Worm (Caenorhabditis elegans) whole organism, early embryonic: ENCODE measurements around the gene end-1.

ENCODE experiments used
- B0310.2 ChIP-seq: sonication (generic microtip); optimal IDR thresholded peaks from 2 replicates; lab custom pipeline; 2016; ENCODE audit warnings: mild to moderate bottlenecking, missing genetic modification characterization, missing compliant biosample characterization
- F13C5.2 ChIP-seq: sonication (generic microtip); optimal IDR thresholded peaks from 2 replicates; lab custom pipeline; 2017; ENCODE audit warnings: mild to moderate bottlenecking, missing genetic modification characterization, inconsistent platforms, missing compliant biosample characterization
- aly-1 ChIP-seq: sonication (generic microtip); optimal IDR thresholded peaks from 2 replicates; lab custom pipeline; 2016; ENCODE audit warnings: missing genetic modification characterization, missing compliant biosample characterization
- ama-1 ChIP-seq: fragments of 150-350 bp; optimal IDR thresholded peaks from 2 replicates; lab custom pipeline; 2014
- ceh-13 ChIP-seq: fragments of 200-800 bp; sonication (Bioruptor generic); optimal IDR thresholded peaks from 2 replicates; lab custom pipeline; 2018; ENCODE audit warnings: mild to moderate bottlenecking, missing genetic modification characterization, missing compliant biosample characterization
- ceh-36 ChIP-seq: sonication (generic microtip); optimal IDR thresholded peaks from 2 replicates; lab custom pipeline; 2016; ENCODE audit warnings: missing genetic modification characterization, inconsistent platforms, missing compliant biosample characterization
- ets-7 ChIP-seq: sonication (generic microtip); optimal IDR thresholded peaks from 2 replicates; lab custom pipeline; 2016; ENCODE audit warnings: missing genotype, missing genetic modification characterization, missing compliant biosample characterization
- flt-1 ChIP-seq: fragments of 200-800 bp; sonication (Bioruptor generic); IDR thresholded peaks from 2 replicates; pipeline ENCODE4 v1.3.6; 2022; ENCODE audit warnings: missing genetic modification characterization, missing compliant biosample characterization
- hmbx-1 ChIP-seq: sonication (generic microtip); optimal IDR thresholded peaks from 2 replicates; lab custom pipeline; 2016; ENCODE audit warnings: mild to moderate bottlenecking, missing genetic modification characterization, missing compliant biosample characterization
- hmg-4 ChIP-seq: fragments of 200-800 bp; sonication (Bioruptor generic); optimal IDR thresholded peaks from 2 replicates; lab custom pipeline; 2018; ENCODE audit warnings: mild to moderate bottlenecking, missing genetic modification characterization, missing compliant biosample characterization
- hnd-1 ChIP-seq: sonication (generic microtip); optimal IDR thresholded peaks from 2 replicates; lab custom pipeline; 2016; ENCODE audit warnings: missing genetic modification characterization, missing compliant biosample characterization
- pes-1 ChIP-seq: fragments of 200-800 bp; sonication (Bioruptor generic); IDR thresholded peaks from 2 replicates; pipeline ENCODE4 v1.3.6; 2022; ENCODE audit warnings: missing genetic modification reagents, missing genetic modification characterization, missing compliant biosample characterization
- scrt-1 ChIP-seq: fragments of 200-800 bp; sonication (Bioruptor generic); IDR thresholded peaks from 2 replicates; pipeline ENCODE4 v1.3.6; 2022; ENCODE audit warnings: missing genetic modification characterization, missing compliant biosample characterization
- sea-1 ChIP-seq: fragments of 200-800 bp; sonication (Bioruptor generic); conservative IDR thresholded peaks from 2 replicates; pipeline ENCODE4 v1.3.6; 2022; ENCODE audit warnings: missing genetic modification characterization, missing compliant biosample characterization
- tbx-11 ChIP-seq: fragments of 200-800 bp; sonication (Bioruptor generic); IDR thresholded peaks from 2 replicates; pipeline ENCODE4 v1.3.6; 2022; ENCODE audit warnings: missing genetic modification characterization, missing compliant biosample characterization
- tbx-37 ChIP-seq: fragments of 200-800 bp; sonication (Bioruptor generic); conservative IDR thresholded peaks from 2 replicates; pipeline ENCODE4 v1.3.6; 2022; ENCODE audit warnings: missing genetic modification reagents, missing genetic modification characterization, missing compliant biosample characterization
- tra-4 ChIP-seq: sonication (generic microtip); optimal IDR thresholded peaks from 2 replicates; lab custom pipeline; 2017; ENCODE audit warnings: missing genetic modification characterization, missing compliant biosample characterization

The end-1 gene

DNA sequence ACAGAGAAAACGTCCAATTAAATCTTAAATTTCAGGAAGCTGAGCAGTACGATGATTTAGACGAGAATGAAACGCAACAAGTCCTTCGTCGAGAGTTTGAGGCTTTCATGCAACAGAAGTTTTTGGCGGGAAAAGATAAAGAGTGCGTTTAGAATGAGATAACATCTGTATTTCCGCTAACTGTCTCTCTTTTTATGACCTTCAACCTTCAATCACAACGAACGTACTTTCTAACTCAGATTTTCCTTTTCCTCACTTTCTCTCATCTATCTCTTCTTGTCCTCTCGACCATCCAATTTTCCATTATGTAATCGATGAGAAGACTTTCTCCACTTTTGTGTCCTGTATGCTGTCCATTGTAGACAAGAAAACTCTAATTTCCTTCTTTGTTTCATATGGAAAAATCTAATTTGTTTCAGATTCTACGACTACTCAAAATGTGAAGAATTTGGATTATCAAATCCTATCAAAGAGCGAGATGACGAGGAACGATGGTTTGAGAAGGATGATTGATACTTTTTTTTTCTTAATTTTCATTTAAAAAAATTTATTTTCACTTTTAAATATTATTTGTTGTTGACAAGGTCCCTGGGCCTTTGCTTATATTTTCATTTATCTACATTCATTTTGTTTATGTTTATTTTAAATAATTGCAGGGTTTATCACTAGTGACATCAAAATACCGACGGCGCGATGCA is 21.5 kb upstream of the end-1 start, which contains the start of gene sao-1:
Gene sao-1 (plus strand): TSS at position 648 of the 698 bp plus-strand sequence.
- TF ChIP-seq ets-7 (tag; lab: Kevin White, UChicago) (no peak), hnd-1 (tag; lab: Kevin White, UChicago) (no peak)

DNA sequence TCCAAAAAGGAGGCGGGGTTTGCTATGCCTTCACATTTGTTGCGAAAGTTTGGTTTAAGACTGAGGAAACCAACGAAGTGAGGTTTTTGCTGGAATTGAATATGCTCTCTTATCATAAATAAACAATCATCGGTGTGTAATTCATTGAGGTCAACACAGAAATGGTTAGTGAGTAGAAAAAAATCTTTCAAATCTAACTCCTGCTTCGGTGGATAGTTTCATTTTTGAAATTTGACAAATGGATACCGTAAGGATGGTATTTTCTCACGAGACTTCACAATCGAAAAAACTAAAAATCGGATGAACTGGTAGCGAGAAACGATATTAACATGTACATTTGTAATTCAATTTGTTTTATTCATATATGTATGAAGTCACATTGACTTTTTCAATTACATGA is 4.1 kb upstream of the end-1 start, which contains the start of gene eol-1:
Gene eol-1 (minus strand): TSS at position 101 of the 400 bp plus-strand sequence.
- TF ChIP-seq flt-1: no peak
- TF ChIP-seq B0310.2: no peak
- no peak for TF ChIP-seq ceh-13 (GFP tag; lab: Kevin White, UChicago)
- no peak for TF ChIP-seq tbx-37 (GFP tag; lab: Robert Waterston, UW)
- TF ChIP-seq aly-1 (tag; lab: Kevin White, UChicago): no peak
- no peak for TF ChIP-seq hmg-4
- TF ChIP-seq sea-1 (GFP tag; lab: Robert Waterston, UW): no peak
- TF ChIP-seq F13C5.2: no peak
- no peak for TF ChIP-seq hmbx-1

DNA sequence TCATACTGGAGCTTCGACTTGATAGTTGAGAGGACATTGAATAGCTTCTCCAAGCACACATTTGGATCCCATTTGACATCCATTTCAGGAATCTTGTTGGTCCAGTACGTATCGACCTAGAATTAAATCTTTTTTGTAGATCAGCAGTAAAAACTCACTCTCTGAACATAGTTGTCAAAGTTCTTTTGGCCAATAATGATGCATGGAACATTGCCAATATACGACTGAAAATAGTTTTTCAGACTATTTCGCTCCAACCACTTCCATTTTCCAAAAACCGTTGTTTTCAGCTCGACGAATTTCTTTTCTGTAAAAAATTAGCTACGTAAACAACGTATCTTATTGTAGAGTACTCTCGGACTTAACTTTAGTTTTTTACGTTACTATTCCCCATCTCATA is 3.3 kb upstream of the end-1 start:
- TF ChIP-seq B0310.2: no peak
- TF ChIP-seq tbx-11: no peak
- TF ChIP-seq pes-1 (GFP tag; lab: Robert Waterston, UW): no peak
- TF ChIP-seq hmg-4: no peak
- no peak for TF ChIP-seq F13C5.2

DNA sequence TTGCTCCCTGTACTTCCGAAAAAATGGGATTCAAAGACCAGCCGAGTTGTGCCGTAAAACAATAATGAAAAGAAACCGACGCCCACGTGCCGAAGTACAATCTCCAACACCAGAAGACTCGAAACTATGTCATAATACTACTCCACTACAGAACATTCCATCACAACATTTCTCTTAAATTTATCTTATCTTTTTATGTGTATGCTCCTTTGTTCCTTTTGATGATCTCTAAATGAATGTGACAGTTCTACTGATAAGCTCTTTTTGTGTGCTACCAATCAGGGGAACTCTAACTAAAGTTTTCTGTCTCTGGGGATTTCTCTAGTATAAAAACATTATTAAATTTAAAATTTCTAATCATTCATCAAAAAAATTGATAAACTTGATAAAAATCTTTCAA is 1.9 kb downstream of the end-1 start:
- no peak for TF ChIP-seq hmg-4
- no peak for TF ChIP-seq B0310.2
- no peak for TF ChIP-seq ceh-13 (GFP tag; lab: Kevin White, UChicago)
- no peak for TF ChIP-seq ets-7 (tag; lab: Kevin White, UChicago)
- no peak for TF ChIP-seq tra-4 (tag; lab: Kevin White, UChicago)
- no peak for TF ChIP-seq tbx-37 (GFP tag; lab: Robert Waterston, UW)
- TF ChIP-seq F13C5.2: no peak
- no peak for TF ChIP-seq ama-1 (lab: Kevin White, UChicago)
- TF ChIP-seq sea-1 (GFP tag; lab: Robert Waterston, UW): no peak
- no peak for TF ChIP-seq hmbx-1
- no peak for TF ChIP-seq scrt-1 (GFP tag; lab: Robert Waterston, UW)
- no peak for TF ChIP-seq ceh-36 (tag; lab: Kevin White, UChicago)
- no peak for TF ChIP-seq hnd-1 (tag; lab: Kevin White, UChicago)

DNA sequence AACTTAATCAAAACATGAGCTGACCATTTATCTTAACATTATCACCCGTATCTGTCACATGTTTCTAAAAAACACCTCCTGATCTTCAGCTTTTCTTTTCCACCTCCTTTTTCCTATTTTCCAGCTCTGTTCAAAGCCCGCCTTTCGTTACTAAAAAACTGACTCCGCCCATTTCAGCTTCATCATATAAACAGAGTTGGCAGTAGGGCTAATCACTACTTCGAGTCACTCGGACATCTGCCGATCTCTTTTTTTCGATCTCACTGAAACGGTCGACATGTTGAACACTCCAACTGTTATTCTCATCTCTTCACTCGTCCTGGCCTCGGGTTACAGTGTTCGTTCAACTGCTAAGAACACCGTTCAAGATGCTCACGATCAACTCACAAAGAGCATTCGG is 7.6 kb downstream of the end-1 start, which contains the start of gene droe-4:
Gene droe-4 (plus strand): TSS at position 172 of the 400 bp plus-strand sequence.
- no peak for TF ChIP-seq ets-7 (tag; lab: Kevin White, UChicago)

DNA sequence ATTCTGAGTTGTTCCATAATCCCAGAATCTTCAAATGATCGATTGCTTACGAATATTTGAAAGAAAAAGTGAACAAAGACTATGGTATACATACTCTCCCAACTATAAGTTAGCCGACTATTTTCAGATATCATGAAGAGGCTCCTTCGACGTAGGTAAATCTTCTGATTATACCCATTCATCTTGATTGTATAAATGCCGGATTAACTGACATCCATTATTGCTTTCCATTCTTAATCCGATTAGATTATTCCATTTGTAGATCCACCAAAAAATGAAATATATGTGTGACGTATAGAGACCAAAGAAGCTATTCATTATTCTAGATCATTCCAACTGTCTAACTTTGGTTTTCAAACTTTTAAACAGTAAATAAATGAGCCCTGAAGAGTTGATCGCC is 8.6 kb downstream of the end-1 start:
- TF ChIP-seq sea-1 (GFP tag; lab: Robert Waterston, UW): no peak

DNA sequence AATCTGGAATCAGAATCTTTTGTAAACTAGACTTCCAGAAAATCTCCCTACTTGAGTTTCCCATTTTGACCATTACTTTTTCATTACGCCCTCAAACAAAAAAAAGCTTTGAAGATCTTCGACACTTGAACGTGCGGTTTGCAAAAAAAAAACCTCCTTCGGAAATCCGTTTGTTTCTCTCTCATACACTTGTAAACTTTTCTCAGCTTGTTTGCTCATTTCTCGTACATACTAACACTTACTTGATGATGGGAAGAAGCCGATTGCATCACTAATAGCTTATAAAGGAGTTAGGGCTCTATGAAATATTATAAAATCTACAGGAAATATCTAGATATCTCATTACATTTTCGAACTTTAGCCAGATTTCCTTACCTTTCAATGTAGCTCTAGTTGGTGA is 17.0 kb downstream of the end-1 start:
- TF ChIP-seq sea-1 (GFP tag; lab: Robert Waterston, UW): no peak
- TF ChIP-seq ama-1 (lab: Kevin White, UChicago): no peak
- no peak for TF ChIP-seq hmg-4
- TF ChIP-seq B0310.2: no peak

DNA sequence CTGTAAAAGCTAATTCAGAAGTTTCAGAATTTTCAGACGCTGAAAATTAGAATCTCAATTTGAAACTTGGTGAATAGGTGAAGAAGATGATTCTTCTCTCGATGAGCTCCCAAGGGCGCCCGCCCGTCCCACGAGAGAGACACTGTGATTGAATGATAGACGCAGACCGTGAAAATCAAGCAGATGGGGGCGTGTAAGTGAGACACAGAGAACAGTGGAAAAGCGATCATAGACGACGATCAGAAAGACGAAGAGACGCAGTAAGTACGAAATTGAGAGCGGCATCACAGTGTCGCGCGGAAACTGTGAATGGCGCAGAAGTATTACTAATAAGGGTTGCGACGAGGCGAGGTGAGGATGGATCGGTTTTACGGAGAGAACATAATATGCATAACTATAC is 17.5 kb downstream of the end-1 start:
- no peak for TF ChIP-seq tbx-11
- no peak for TF ChIP-seq ama-1 (lab: Kevin White, UChicago)
- no peak for TF ChIP-seq hmg-4
- TF ChIP-seq tra-4 (tag; lab: Kevin White, UChicago): no peak
- TF ChIP-seq flt-1: no peak
- no peak for TF ChIP-seq B0310.2
- TF ChIP-seq hnd-1 (tag; lab: Kevin White, UChicago): no peak
- TF ChIP-seq ceh-13 (GFP tag; lab: Kevin White, UChicago): no peak
- no peak for TF ChIP-seq F13C5.2
- TF ChIP-seq pes-1 (GFP tag; lab: Robert Waterston, UW): no peak
- TF ChIP-seq scrt-1 (GFP tag; lab: Robert Waterston, UW): no peak
- TF ChIP-seq hmbx-1: no peak
- TF ChIP-seq sea-1 (GFP tag; lab: Robert Waterston, UW): no peak
- TF ChIP-seq aly-1 (tag; lab: Kevin White, UChicago): no peak
- no peak for TF ChIP-seq ceh-36 (tag; lab: Kevin White, UChicago)
- no peak for TF ChIP-seq tbx-37 (GFP tag; lab: Robert Waterston, UW)
- TF ChIP-seq ets-7 (tag; lab: Kevin White, UChicago): no peak

DNA sequence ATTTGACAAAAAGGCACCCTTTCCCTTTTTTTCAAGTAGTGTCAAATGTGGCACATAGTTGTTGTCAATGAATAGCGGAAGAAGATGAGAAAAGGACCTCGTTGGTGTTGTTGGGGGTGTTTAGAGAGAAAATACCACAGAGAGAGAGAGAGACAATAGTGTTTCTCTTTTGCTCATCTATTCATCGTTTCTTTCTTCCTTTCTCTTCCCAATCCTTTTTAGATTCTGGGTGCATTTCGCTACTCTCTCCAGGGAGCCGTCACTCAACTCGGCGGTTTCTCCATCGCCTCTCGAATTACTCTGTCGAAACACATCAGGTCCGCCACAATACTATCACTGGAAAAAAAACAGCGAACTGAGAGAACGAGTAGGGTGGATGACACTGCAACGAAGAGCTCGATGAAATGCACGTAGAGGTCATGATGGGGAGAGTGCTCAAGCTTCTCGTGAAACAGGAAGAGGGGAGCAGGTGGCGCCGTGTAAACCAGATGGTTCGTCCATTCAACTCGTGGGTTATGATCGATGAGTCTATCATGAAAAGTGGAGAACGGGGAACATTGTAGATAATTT is 18.7 kb downstream of the end-1 start:
- no peak for TF ChIP-seq ceh-13 (GFP tag; lab: Kevin White, UChicago)
- no peak for TF ChIP-seq scrt-1 (GFP tag; lab: Robert Waterston, UW)
- TF ChIP-seq hnd-1 (tag; lab: Kevin White, UChicago): no peak
- no peak for TF ChIP-seq flt-1
- TF ChIP-seq aly-1 (tag; lab: Kevin White, UChicago): no peak
- TF ChIP-seq hmg-4: no peak
- TF ChIP-seq B0310.2: no peak
- TF ChIP-seq sea-1 (GFP tag; lab: Robert Waterston, UW): no peak
- no peak for TF ChIP-seq ets-7 (tag; lab: Kevin White, UChicago)
- no peak for TF ChIP-seq tra-4 (tag; lab: Kevin White, UChicago)
